Fruit fly (Drosophila melanogaster) whole organism, pupa: Measurements from ENCODE around the gene CG5880.

Experiments used
- CG10348 ChIP-seq: fragments of 200-800 bp; sonication (Bioruptor generic); IDR thresholded peaks from 2 replicates; pipeline ENCODE4 v1.3.6; 2022; ENCODE audit warnings: missing biosample characterization, missing genetic modification characterization
- CG12605 ChIP-seq: fragments of 200-800 bp; sonication (Bioruptor generic); IDR thresholded peaks from 2 replicates; pipeline ENCODE4 v1.3.6; 2022; ENCODE audit warnings: missing biosample characterization, missing genetic modification characterization
- CG13204 ChIP-seq: fragments of 200-800 bp; sonication (Bioruptor generic); optimal IDR thresholded peaks from 2 replicates; lab custom pipeline; 2018; ENCODE audit warnings: missing biosample characterization, mild to moderate bottlenecking, missing genetic modification characterization, moderate library complexity
- CG15710 ChIP-seq: fragments of 200-800 bp; sonication (Bioruptor generic); optimal IDR thresholded peaks from 2 replicates; lab custom pipeline; 2018; ENCODE audit warnings: missing biosample characterization, mild to moderate bottlenecking, missing genetic modification characterization, moderate library complexity
- CG17806 ChIP-seq: fragments of 200-800 bp; sonication (Bioruptor generic); optimal IDR thresholded peaks from 2 replicates; lab custom pipeline; 2018; ENCODE audit warnings: missing biosample characterization, mild to moderate bottlenecking, missing genetic modification characterization, moderate library complexity
- CG32121 ChIP-seq: fragments of 200-800 bp; sonication (Bioruptor generic); IDR thresholded peaks from 2 replicates; pipeline ENCODE4 v1.3.6; 2022; ENCODE audit warnings: missing biosample characterization, missing genetic modification characterization
- CG34367 ChIP-seq: fragments of 200-800 bp; sonication (Bioruptor generic); optimal IDR thresholded peaks from 2 replicates; lab custom pipeline; 2018; ENCODE audit warnings: missing biosample characterization, mild to moderate bottlenecking, missing genetic modification characterization
- CG4496 ChIP-seq: fragments of 200-800 bp; sonication (Bioruptor generic); IDR thresholded peaks from 3 replicates; pipeline ENCODE4 v1.3.6; 2022; ENCODE audit warnings: missing biosample characterization, missing genetic modification characterization
- CG8301 ChIP-seq: fragments of 200-800 bp; sonication (Bioruptor generic); optimal IDR thresholded peaks from 2 replicates; lab custom pipeline; 2018; ENCODE audit warnings: missing biosample characterization, mild to moderate bottlenecking, missing genetic modification characterization
- CG9948 ChIP-seq: fragments of 200-800 bp; sonication (Bioruptor generic); optimal IDR thresholded peaks from 2 replicates; lab custom pipeline; 2018; ENCODE audit warnings: missing biosample characterization, mild to moderate bottlenecking, missing genetic modification characterization, moderate library complexity
- D1 ChIP-seq: fragments of 200-800 bp; sonication (Bioruptor generic); optimal IDR thresholded peaks from 2 replicates; lab custom pipeline; 2018; ENCODE audit warnings: missing biosample characterization, mild to moderate bottlenecking, missing genetic modification characterization, moderate library complexity
- Ets98B ChIP-seq: fragments of 200-800 bp; sonication (Bioruptor generic); IDR thresholded peaks from 2 replicates; pipeline ENCODE4 v1.3.6; 2022; ENCODE audit warnings: missing biosample characterization, missing genetic modification characterization
- Snoo ChIP-seq: fragments of 200-800 bp; sonication (Bioruptor generic); optimal IDR thresholded peaks from 3 replicates; lab custom pipeline; 2017; ENCODE audit warnings: missing biosample characterization, mild to moderate bottlenecking, missing genetic modification characterization, inconsistent platforms
- fd96Ca ChIP-seq: fragments of 200-800 bp; sonication (Bioruptor generic); IDR thresholded peaks from 3 replicates; pipeline ENCODE4 v1.3.6; 2022; ENCODE audit warnings: missing biosample characterization, missing genetic modification characterization

DNA sequence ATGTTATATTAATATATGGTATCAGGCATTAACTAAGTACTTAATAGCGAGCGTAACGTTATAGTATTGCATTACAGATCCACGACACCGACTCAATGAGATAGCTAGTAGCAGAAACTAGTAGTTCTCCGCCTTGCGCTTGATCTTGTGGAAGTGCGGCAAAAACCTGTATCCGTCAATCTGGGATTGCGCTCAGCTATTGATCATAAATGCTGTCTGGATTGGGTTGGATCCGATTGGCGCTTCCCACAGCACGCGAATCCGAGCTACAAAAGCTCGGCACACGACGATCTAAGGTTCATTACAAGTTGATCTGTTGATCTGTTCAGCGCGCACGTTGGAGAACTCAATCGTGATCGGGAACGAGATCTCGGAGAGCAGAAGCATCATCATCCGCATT lies 44.3 kb downstream of the CG5880 start, which contains the start of gene CG5909:
- TF ChIP-seq fd96Ca (GFP tag; lab: Robert Waterston, UW) (no peak), CG8301 (no peak), Ets98B (GFP tag; lab: Robert Waterston, UW) (no peak), CG4496 (GFP tag; lab: Robert Waterston, UW) (no peak), CG10348 (GFP tag; lab: Robert Waterston, UW) (no peak), CG34367 (tag; lab: Kevin White, UChicago) (no peak), CG32121 (GFP tag; lab: Robert Waterston, UW) (no peak), CG17806 (tag; lab: Kevin White, UChicago) (no peak), CG12605 (GFP tag; lab: Robert Waterston, UW) (no peak), CG13204 (GFP tag; lab: Kevin White, UChicago) (no peak), CG15710 (tag; lab: Kevin White, UChicago) (no peak), D1 (tag; lab: Kevin White, UChicago) (no peak), Snoo (tag; lab: Kevin White, UChicago) (no peak), CG9948 (tag; lab: Kevin White, UChicago) (no peak)
